Worm (Caenorhabditis elegans) whole organism, L2 larva: ENCODE results near the gene htz-1.

Experiments used
- C34F6.9 ChIP-seq: fragments of 150-350 bp; optimal IDR thresholded peaks from 2 replicates; lab custom pipeline; 2014; ENCODE audit warnings: missing biosample characterization, missing genetic modification characterization
- F13H6.1 ChIP-seq: sonication (generic microtip); optimal IDR thresholded peaks from 2 replicates; lab custom pipeline; 2016; ENCODE audit warnings: missing genetic modification characterization, missing compliant biosample characterization
- R02D3.7 ChIP-seq: fragments of 150-350 bp; optimal IDR thresholded peaks from 2 replicates; lab custom pipeline; 2014; ENCODE audit warnings: missing biosample characterization, missing genetic modification characterization
- Y55F3AM.14 ChIP-seq: fragments of 200-800 bp; sonication (Bioruptor generic); optimal IDR thresholded peaks from 2 replicates; lab custom pipeline; 2018; ENCODE audit warnings: mild to moderate bottlenecking, missing genetic modification characterization, missing compliant biosample characterization
- ZK546.5 ChIP-seq: sonication (generic microtip); optimal IDR thresholded peaks from 2 replicates; lab custom pipeline; 2017; ENCODE audit warnings: missing biosample characterization, missing genetic modification characterization
- alr-1 ChIP-seq: fragments of 150-350 bp; optimal IDR thresholded peaks from 2 replicates; lab custom pipeline; 2014; ENCODE audit warnings: missing biosample characterization, missing genetic modification characterization
- aly-2 ChIP-seq: fragments of 150-350 bp; optimal IDR thresholded peaks from 2 replicates; lab custom pipeline; 2014; ENCODE audit warnings: missing biosample characterization, missing genetic modification characterization
- ama-1 ChIP-seq: fragments of 150-350 bp; optimal IDR thresholded peaks from 2 replicates; lab custom pipeline; 2018; ENCODE audit warnings: inconsistent platforms
- blmp-1 ChIP-seq: sonication (generic microtip); optimal IDR thresholded peaks from 2 replicates; lab custom pipeline; 2017; ENCODE audit warnings: missing genetic modification characterization, mild to moderate bottlenecking, missing compliant biosample characterization, antibody characterized with exemption, moderate library complexity; ENCODE audit not compliant: insufficient read depth
- ceh-16 ChIP-seq: fragments of 150-350 bp; optimal IDR thresholded peaks from 2 replicates; lab custom pipeline; 2014; ENCODE audit warnings: missing biosample characterization, missing genetic modification characterization
- ceh-82 ChIP-seq: fragments of 150-350 bp; optimal IDR thresholded peaks from 2 replicates; lab custom pipeline; 2014; ENCODE audit warnings: missing biosample characterization, missing genetic modification characterization
- crh-2 ChIP-seq: sonication (generic microtip); optimal IDR thresholded peaks from 2 replicates; lab custom pipeline; 2017; ENCODE audit warnings: missing biosample characterization, missing genetic modification characterization
- dmd-4 ChIP-seq: sonication (generic microtip); optimal IDR thresholded peaks from 2 replicates; lab custom pipeline; 2017; ENCODE audit warnings: missing biosample characterization, missing genetic modification characterization
- egl-27 ChIP-seq: sonication (generic microtip); optimal IDR thresholded peaks from 3 replicates; lab custom pipeline; 2017; ENCODE audit warnings: missing biosample characterization, missing genetic modification reagents, missing genetic modification characterization
- elt-1 ChIP-seq: fragments of 150-350 bp; optimal IDR thresholded peaks from 2 replicates; lab custom pipeline; 2014; ENCODE audit warnings: missing biosample characterization, missing genetic modification characterization
- elt-3 ChIP-seq: sonication (generic microtip); optimal IDR thresholded peaks from 2 replicates; lab custom pipeline; 2017; ENCODE audit warnings: missing biosample characterization, missing genetic modification characterization
- fos-1 ChIP-seq: fragments of 150-350 bp; optimal IDR thresholded peaks from 2 replicates; lab custom pipeline; 2014; ENCODE audit warnings: missing biosample characterization, missing genetic modification characterization
- gmeb-1 ChIP-seq: fragments of 150-350 bp; optimal IDR thresholded peaks from 2 replicates; lab custom pipeline; 2014; ENCODE audit warnings: missing biosample characterization, missing genetic modification characterization
- lin-11 ChIP-seq: fragments of 150-350 bp; sonication (generic microtip); optimal IDR thresholded peaks from 2 replicates; lab custom pipeline; 2014; ENCODE audit warnings: missing biosample characterization, missing genetic modification characterization, inconsistent platforms, mixed read lengths
- lin-13 ChIP-seq: fragments of 150-350 bp; optimal IDR thresholded peaks from 2 replicates; lab custom pipeline; 2014; ENCODE audit warnings: missing biosample characterization, missing genetic modification reagents, missing genetic modification characterization
- lin-39 ChIP-seq: fragments of 150-350 bp; optimal IDR thresholded peaks from 2 replicates; lab custom pipeline; 2014; ENCODE audit warnings: missing biosample characterization, missing genetic modification reagents, missing genetic modification characterization
- lsy-2 ChIP-seq, 2 experiments: fragments of 150-350 bp in 1 of 2; sonication (generic microtip) in 1 of 2; optimal IDR thresholded peaks; 2 replicates each; lab custom pipeline; 2014 to 2017; ENCODE audit warnings: missing biosample characterization in 2 of 2, missing genetic modification characterization in 2 of 2
- mab-5 ChIP-seq: fragments of 150-350 bp; optimal IDR thresholded peaks from 2 replicates; lab custom pipeline; 2014; ENCODE audit warnings: missing biosample characterization, missing genetic modification characterization
- mbf-1 ChIP-seq: sonication (generic microtip); optimal IDR thresholded peaks from 2 replicates; lab custom pipeline; 2017; ENCODE audit warnings: missing biosample characterization, missing genetic modification characterization
- nhr-10 ChIP-seq: sonication (generic microtip); optimal IDR thresholded peaks from 2 replicates; lab custom pipeline; 2017; ENCODE audit warnings: missing biosample characterization, missing genetic modification characterization
- nhr-11 ChIP-seq: fragments of 150-350 bp; optimal IDR thresholded peaks from 2 replicates; lab custom pipeline; 2014; ENCODE audit warnings: missing biosample characterization, missing genetic modification characterization
- nhr-12 ChIP-seq: fragments of 150-350 bp; optimal IDR thresholded peaks from 2 replicates; lab custom pipeline; 2014; ENCODE audit warnings: missing biosample characterization, missing genetic modification characterization
- nhr-129 ChIP-seq: fragments of 150-350 bp; optimal IDR thresholded peaks from 2 replicates; lab custom pipeline; 2014; ENCODE audit warnings: missing biosample characterization, missing genetic modification characterization
- nhr-21 ChIP-seq: fragments of 150-350 bp; optimal IDR thresholded peaks from 2 replicates; lab custom pipeline; 2014; ENCODE audit warnings: missing biosample characterization, missing genetic modification characterization
- nhr-23 ChIP-seq: fragments of 150-350 bp; optimal IDR thresholded peaks from 2 replicates; lab custom pipeline; 2014; ENCODE audit warnings: missing biosample characterization, missing genetic modification reagents, missing genetic modification characterization
- nhr-237 ChIP-seq: fragments of 150-350 bp; optimal IDR thresholded peaks from 2 replicates; lab custom pipeline; 2014; ENCODE audit warnings: missing biosample characterization, missing genetic modification characterization
- nhr-25 ChIP-seq: fragments of 150-350 bp; sonication (generic microtip); optimal IDR thresholded peaks from 3 replicates; lab custom pipeline; 2014; ENCODE audit warnings: missing biosample characterization, missing genetic modification characterization
- nhr-6 ChIP-seq: fragments of 150-350 bp; optimal IDR thresholded peaks from 2 replicates; lab custom pipeline; 2014; ENCODE audit warnings: missing biosample characterization, missing genetic modification characterization
- nhr-77 ChIP-seq: fragments of 150-350 bp; optimal IDR thresholded peaks from 2 replicates; lab custom pipeline; 2014; ENCODE audit warnings: missing biosample characterization, missing genetic modification characterization
- peb-1 ChIP-seq: fragments of 150-350 bp; optimal IDR thresholded peaks from 2 replicates; lab custom pipeline; 2014; ENCODE audit warnings: missing biosample characterization, missing genetic modification characterization
- sem-4 ChIP-seq: fragments of 150-350 bp; optimal IDR thresholded peaks from 2 replicates; lab custom pipeline; 2014; ENCODE audit warnings: missing biosample characterization, missing genetic modification reagents, missing genetic modification characterization
- skn-1 ChIP-seq: sonication (generic microtip); optimal IDR thresholded peaks from 2 replicates; lab custom pipeline; 2017; ENCODE audit warnings: missing biosample characterization, missing genetic modification characterization
- sma-3 ChIP-seq: sonication (generic microtip); optimal IDR thresholded peaks from 2 replicates; lab custom pipeline; 2016; ENCODE audit warnings: missing genetic modification reagents, missing genetic modification characterization, missing compliant biosample characterization
- sma-9 ChIP-seq, 2 experiments: fragments of 150-350 bp in 1 of 2; sonication (generic microtip) in 1 of 2; optimal IDR thresholded peaks; 2 replicates each; lab custom pipeline; 2014 to 2016; ENCODE audit warnings: missing genetic modification characterization in 2 of 2, mild to moderate bottlenecking in 1 of 2, missing biosample characterization in 1 of 2, missing compliant biosample characterization in 1 of 2, missing genetic modification reagents in 1 of 2, moderate library complexity in 1 of 2
- snpc-4 ChIP-seq: fragments of 150-350 bp; optimal IDR thresholded peaks from 2 replicates; lab custom pipeline; 2014; ENCODE audit warnings: missing biosample characterization, missing genetic modification characterization
- unc-39 ChIP-seq: fragments of 150-350 bp; optimal IDR thresholded peaks from 2 replicates; lab custom pipeline; 2014; ENCODE audit warnings: missing biosample characterization, missing genetic modification characterization
- unc-55 ChIP-seq: fragments of 150-350 bp; sonication (generic microtip); optimal IDR thresholded peaks from 3 replicates; lab custom pipeline; 2014; ENCODE audit warnings: missing biosample characterization, missing genetic modification reagents, missing genetic modification characterization
- zag-1 ChIP-seq: fragments of 150-350 bp; optimal IDR thresholded peaks from 2 replicates; lab custom pipeline; 2014; ENCODE audit warnings: missing biosample characterization, missing genetic modification characterization
- ztf-1 ChIP-seq: fragments of 200-800 bp; sonication (Bioruptor generic); conservative IDR thresholded peaks from 2 replicates; pipeline ENCODE4 v1.3.6; 2022; ENCODE audit warnings: missing genetic modification characterization, missing compliant biosample characterization
- ztf-11 ChIP-seq: sonication (generic microtip); optimal IDR thresholded peaks from 2 replicates; lab custom pipeline; 2017; ENCODE audit warnings: missing biosample characterization, missing genetic modification characterization
- ztf-4 ChIP-seq: fragments of 150-350 bp; optimal IDR thresholded peaks from 2 replicates; lab custom pipeline; 2014; ENCODE audit warnings: missing biosample characterization, missing genetic modification characterization

Gene htz-1

ce11 chrIV:4403870-4404269, 42.1 kb upstream of the htz-1 start:
- TF ChIP-seq nhr-129 (tag; lab: Kevin White, UChicago) (peak; percentile 16), nhr-77 (no peak), C34F6.9 (tag; lab: Kevin White, UChicago) (peak; percentile 36)

- TF ChIP-seq lin-39 (tag; lab: Kevin White, UChicago) = no peak
- peak; percentile 55 for TF ChIP-seq crh-2 (tag; lab: Kevin White, UChicago)
- TF ChIP-seq C34F6.9 (tag; lab: Kevin White, UChicago) = no peak
- TF ChIP-seq fos-1 (tag; lab: Kevin White, UChicago) = peak; percentile 48
- TF ChIP-seq mab-5 (tag; lab: Kevin White, UChicago) = no peak
- no peak for TF ChIP-seq nhr-23
- TF ChIP-seq sem-4 (tag; lab: Kevin White, UChicago) = no peak
- TF ChIP-seq sma-9 (GFP tag; optimal IDR thresholded peaks at IDR 0.05; lab: Kevin White, UChicago) = peak; percentile 52
- no peak for TF ChIP-seq sma-9 (tag; optimal IDR thresholded peaks at IDR 0.05; lab: Kevin White, UChicago)
- TF ChIP-seq nhr-25 (tag; lab: Kevin White, UChicago) = no peak
- peak; percentile 17 for TF ChIP-seq gmeb-1 (tag; lab: Kevin White, UChicago)
- peak; percentile 13 for TF ChIP-seq F13H6.1
- no peak for TF ChIP-seq aly-2 (tag; lab: Kevin White, UChicago)
- no peak for TF ChIP-seq dmd-4 (tag; lab: Kevin White, UChicago)
- no peak for TF ChIP-seq sma-3 (GFP tag; lab: Kevin White, UChicago)
- TF ChIP-seq ZK546.5 (tag; lab: Kevin White, UChicago) = no peak
- TF ChIP-seq Y55F3AM.14 (GFP tag; lab: Kevin White, UChicago) = no peak
- TF ChIP-seq nhr-77 = no peak
- TF ChIP-seq nhr-11 = no peak
- TF ChIP-seq snpc-4 = no peak
- TF ChIP-seq ztf-4 (tag; lab: Kevin White, UChicago) = peak; percentile 3
- no peak for TF ChIP-seq ama-1 (lab: Kevin White, UChicago)
- no peak for TF ChIP-seq lin-13 (GFP tag; lab: Kevin White, UChicago)
- no peak for TF ChIP-seq egl-27 (tag; lab: Kevin White, UChicago)
- TF ChIP-seq ceh-82 = no peak
- TF ChIP-seq elt-3 = no peak
- TF ChIP-seq nhr-6 (tag; lab: Kevin White, UChicago) = no peak
- TF ChIP-seq mbf-1 = no peak
- no peak for TF ChIP-seq nhr-12 (tag; lab: Kevin White, UChicago)
- no peak for TF ChIP-seq unc-39 (tag; lab: Kevin White, UChicago)
- peak; percentile 74 for TF ChIP-seq nhr-129 (tag; lab: Kevin White, UChicago)
- no peak for TF ChIP-seq skn-1 (tag; lab: Kevin White, UChicago)
- no peak for TF ChIP-seq peb-1 (tag; lab: Kevin White, UChicago)
- 0 out of 2 replicates have a peak, but pooled peaks have one; percentile 67 for TF ChIP-seq ztf-1
- TF ChIP-seq nhr-21 = peak; percentile 29
- TF ChIP-seq nhr-237 (tag; lab: Kevin White, UChicago) = no peak
- TF ChIP-seq elt-1 (tag; lab: Kevin White, UChicago) = no peak
- no peak for TF ChIP-seq ceh-16
- TF ChIP-seq alr-1 (tag; lab: Kevin White, UChicago) = no peak
- TF ChIP-seq unc-55 (GFP tag; lab: Kevin White, UChicago) = no peak
- peak in 1 of 2 experiments; percentile 8 for TF ChIP-seq lsy-2 (tag; optimal IDR thresholded peaks at IDR 0.05; lab: Kevin White, UChicago)
- TF ChIP-seq, all 48 proteins: peak for 10
Measured at ce11 chrIV:4405126-4405525, 40.9 kb upstream of the htz-1 start, which contains the start of gene Y24D9A.7. Gene Y24D9A.7, minus strand, starts transcription at chrIV:4405171.

- no peak for TF ChIP-seq elt-1 (tag; lab: Kevin White, UChicago)
- TF ChIP-seq Y55F3AM.14 (GFP tag; lab: Kevin White, UChicago) = peak; percentile 56
- TF ChIP-seq nhr-77 = no peak
- TF ChIP-seq ZK546.5 (tag; lab: Kevin White, UChicago) = no peak
- peak; percentile 89 for TF ChIP-seq unc-55 (GFP tag; lab: Kevin White, UChicago)
- TF ChIP-seq nhr-6 (tag; lab: Kevin White, UChicago) = peak; percentile 38
- TF ChIP-seq nhr-23 = no peak
- TF ChIP-seq crh-2 (tag; lab: Kevin White, UChicago) = peak; percentile 21
- no peak for TF ChIP-seq dmd-4 (tag; lab: Kevin White, UChicago)
- TF ChIP-seq skn-1 (tag; lab: Kevin White, UChicago) = no peak
- TF ChIP-seq nhr-237 (tag; lab: Kevin White, UChicago) = no peak
- TF ChIP-seq sma-3 (GFP tag; lab: Kevin White, UChicago) = peak; percentile 63
- peak; percentile 85 for TF ChIP-seq nhr-129 (tag; lab: Kevin White, UChicago)
- peak; percentile 76 for TF ChIP-seq fos-1 (tag; lab: Kevin White, UChicago)
- TF ChIP-seq aly-2 (tag; lab: Kevin White, UChicago) = no peak
- TF ChIP-seq alr-1 (tag; lab: Kevin White, UChicago) = no peak
- no peak for TF ChIP-seq nhr-12 (tag; lab: Kevin White, UChicago)
- no peak for TF ChIP-seq R02D3.7 (tag; lab: Kevin White, UChicago)
- TF ChIP-seq lin-39 (tag; lab: Kevin White, UChicago) = peak; percentile 25
- TF ChIP-seq gmeb-1 (tag; lab: Kevin White, UChicago) = peak; percentile 19
- TF ChIP-seq lsy-2 (tag; optimal IDR thresholded peaks at IDR 0.05; lab: Kevin White, UChicago) = peak; percentile 31 to 75
- no peak for TF ChIP-seq nhr-10 (tag; lab: Kevin White, UChicago)
- TF ChIP-seq ceh-16 = peak; percentile 19
- TF ChIP-seq snpc-4 = no peak
- TF ChIP-seq egl-27 (tag; lab: Kevin White, UChicago) = no peak
- TF ChIP-seq peb-1 (tag; lab: Kevin White, UChicago) = no peak
- peak; percentile 25 for TF ChIP-seq zag-1 (tag; lab: Kevin White, UChicago)
- peak; percentile 76 for TF ChIP-seq C34F6.9 (tag; lab: Kevin White, UChicago)
- peak; percentile 10 for TF ChIP-seq mab-5 (tag; lab: Kevin White, UChicago)
- no peak for TF ChIP-seq ama-1 (lab: Kevin White, UChicago)
- peak; percentile 67 for TF ChIP-seq lin-11 (tag; lab: Kevin White, UChicago)
- TF ChIP-seq blmp-1 (tag; lab: Kevin White, UChicago) = peak; percentile 36
- no peak for TF ChIP-seq elt-3
- no peak for TF ChIP-seq ztf-11
Measured at ce11 chrIV:4406054-4406539, 39.9 kb upstream of the htz-1 start.
